Fruit fly (Drosophila melanogaster) whole organism, embryonic: ENCODE data around the gene CG17929.
A peak's percentile ranks its signal among the peaks of the same experiment; 100 is the strongest.

Experiments
- Blimp-1 ChIP-seq: fragments of 200-800 bp; sonication (Bioruptor generic); optimal IDR thresholded peaks from 3 replicates; lab custom pipeline; 2018; ENCODE audit warnings: missing biosample characterization, missing genetic modification characterization, mild to moderate bottlenecking, moderate library complexity, missing genetic modification reagents
- BtbVII ChIP-seq: fragments of 200-800 bp; sonication (Bioruptor generic); optimal IDR thresholded peaks from 3 replicates; lab custom pipeline; 2017; ENCODE audit warnings: missing biosample characterization, mild to moderate bottlenecking, missing genetic modification characterization
- CG10565 ChIP-seq: fragments of 200-800 bp; sonication (Bioruptor generic); optimal IDR thresholded peaks from 3 replicates; lab custom pipeline; 2016; ENCODE audit warnings: missing biosample characterization, mild to moderate bottlenecking, missing genetic modification characterization
- CG11247 ChIP-seq: fragments of 200-800 bp; sonication (Bioruptor generic); IDR thresholded peaks from 2 replicates; pipeline ENCODE4 v1.3.6; 2022; ENCODE audit warnings: missing biosample characterization, missing genetic modification characterization
- CG11723 ChIP-seq: fragments of 200-800 bp; sonication (Bioruptor generic); optimal IDR thresholded peaks from 2 replicates; lab custom pipeline; 2017; ENCODE audit warnings: missing biosample characterization, mild to moderate bottlenecking, missing genetic modification characterization
- CG12155 ChIP-seq: fragments of 200-800 bp; sonication (Bioruptor generic); optimal IDR thresholded peaks from 3 replicates; lab custom pipeline; 2016; ENCODE audit warnings: missing biosample characterization, missing genetic modification characterization
- CG12391 ChIP-seq: fragments of 200-800 bp; sonication (Bioruptor generic); optimal IDR thresholded peaks from 3 replicates; lab custom pipeline; 2018; ENCODE audit warnings: missing biosample characterization, mild to moderate bottlenecking, missing genetic modification characterization, moderate library complexity
- CG13287 ChIP-seq: fragments of 200-800 bp; sonication (Bioruptor generic); IDR thresholded peaks from 2 replicates; pipeline ENCODE4 v1.3.6; 2022; ENCODE audit warnings: missing biosample characterization, missing genetic modification characterization; ENCODE audit not compliant: partially characterized antibody
- CG13296 ChIP-seq: fragments of 200-800 bp; sonication (Bioruptor generic); optimal IDR thresholded peaks from 3 replicates; lab custom pipeline; 2018; ENCODE audit warnings: missing biosample characterization, mild to moderate bottlenecking, missing genetic modification characterization
- CG15514 ChIP-seq: fragments of 200-800 bp; sonication (Bioruptor generic); optimal IDR thresholded peaks from 3 replicates; lab custom pipeline; 2017; ENCODE audit warnings: missing biosample characterization, missing genetic modification characterization, mild to moderate bottlenecking, moderate library complexity, missing genetic modification reagents
- CG16779 ChIP-seq: fragments of 200-800 bp; sonication (Bioruptor generic); IDR thresholded peaks from 2 replicates; pipeline ENCODE4 v1.3.6; 2022; ENCODE audit warnings: missing biosample characterization, missing genetic modification characterization
- CG17359 ChIP-seq: fragments of 200-800 bp; sonication (Bioruptor generic); optimal IDR thresholded peaks from 3 replicates; lab custom pipeline; 2018; ENCODE audit warnings: missing biosample characterization, mild to moderate bottlenecking, missing genetic modification characterization, moderate library complexity
- CG2129 ChIP-seq: fragments of 200-800 bp; sonication (Bioruptor generic); IDR thresholded peaks from 2 replicates; pipeline ENCODE4 v1.3.6; 2022; ENCODE audit warnings: missing biosample characterization, missing genetic modification characterization; ENCODE audit not compliant: partially characterized antibody
- CG3726 ChIP-seq: fragments of 200-800 bp; sonication (Bioruptor generic); IDR thresholded peaks from 3 replicates; pipeline ENCODE4, ENCODE4 v1.3.6; 2022; ENCODE audit warnings: missing biosample characterization, missing genetic modification characterization
- CG4360 ChIP-seq: fragments of 200-800 bp; sonication (Bioruptor generic); IDR thresholded peaks from 2 replicates; pipeline ENCODE4 v1.3.6; 2022; ENCODE audit warnings: missing biosample characterization, missing genetic modification characterization
- CG4854 ChIP-seq: fragments of 200-800 bp; sonication (Bioruptor generic); optimal IDR thresholded peaks from 2 replicates; lab custom pipeline; 2016; ENCODE audit warnings: missing biosample characterization, missing genetic modification characterization, inconsistent platforms
- CG6272 ChIP-seq: fragments of 200-800 bp; sonication (Bioruptor generic); IDR thresholded peaks from 2 replicates; pipeline ENCODE4 v1.3.6; 2022; ENCODE audit warnings: missing biosample characterization, missing genetic modification characterization
- CG7271 ChIP-seq: fragments of 200-800 bp; sonication (Bioruptor generic); optimal IDR thresholded peaks from 2 replicates; lab custom pipeline; 2018; ENCODE audit warnings: missing biosample characterization, mild to moderate bottlenecking, missing genetic modification characterization, moderate library complexity
- CG9932 ChIP-seq: fragments of 200-800 bp; sonication (Bioruptor generic); IDR thresholded peaks from 2 replicates; pipeline ENCODE4 v1.3.6; 2022; ENCODE audit warnings: missing biosample characterization, missing genetic modification characterization
- CHES-1-like ChIP-seq: fragments of 200-800 bp; sonication (Bioruptor generic); optimal IDR thresholded peaks from 2 replicates; lab custom pipeline; 2016; ENCODE audit warnings: missing biosample characterization, missing genetic modification characterization
- E2f2 ChIP-seq: fragments of 200-800 bp; sonication (Bioruptor generic); IDR thresholded peaks from 2 replicates; pipeline ENCODE4 v1.3.6; 2022; ENCODE audit warnings: missing biosample characterization, missing genetic modification characterization
- Kr ChIP-seq: fragments of 200-800 bp; sonication (Bioruptor generic); optimal IDR thresholded peaks from 2 replicates; lab custom pipeline; 2017; ENCODE audit warnings: missing biosample characterization, mild to moderate bottlenecking, missing genetic modification characterization
- Mrtf ChIP-seq: fragments of 200-800 bp; sonication (Bioruptor generic); IDR thresholded peaks from 3 replicates; pipeline ENCODE4 v1.3.6; 2022; ENCODE audit warnings: missing biosample characterization, missing genetic modification characterization
- Myb ChIP-seq: fragments of 200-800 bp; sonication (Bioruptor generic); optimal IDR thresholded peaks from 2 replicates; lab custom pipeline; 2016; ENCODE audit warnings: missing biosample characterization, missing genetic modification characterization
- Rfx ChIP-seq: fragments of 200-800 bp; sonication (Bioruptor generic); IDR thresholded peaks from 2 replicates; pipeline ENCODE4 v1.3.6; 2022; ENCODE audit warnings: missing biosample characterization, missing genetic modification characterization
- Sox100B ChIP-seq: fragments of 200-800 bp; sonication (Bioruptor generic); optimal IDR thresholded peaks from 3 replicates; lab custom pipeline; 2018; ENCODE audit warnings: missing biosample characterization, mild to moderate bottlenecking, missing genetic modification characterization
- Sry-δ ChIP-seq: fragments of 200-800 bp; sonication (Bioruptor generic); optimal IDR thresholded peaks from 2 replicates; lab custom pipeline; 2016; ENCODE audit warnings: missing biosample characterization, missing genetic modification characterization
- abd-A ChIP-seq: fragments of 200-800 bp; sonication (Bioruptor generic); optimal IDR thresholded peaks from 3 replicates; lab custom pipeline; 2019; ENCODE audit warnings: missing biosample characterization, mild to moderate bottlenecking, missing genetic modification characterization, moderate library complexity
- aop ChIP-seq: fragments of 200-800 bp; sonication (Bioruptor generic); IDR thresholded peaks from 2 replicates; pipeline ENCODE4 v1.3.6; 2022; ENCODE audit warnings: missing biosample characterization, missing genetic modification characterization
- chif ChIP-seq, 2 experiments: fragments of 200-800 bp; sonication (Bioruptor generic); optimal IDR thresholded peaks; 3 replicates each; lab custom pipeline; 2016; ENCODE audit warnings: missing biosample characterization in 2 of 2, missing genetic modification characterization in 2 of 2
- cwo ChIP-seq: fragments of 200-800 bp; sonication (Bioruptor generic); optimal IDR thresholded peaks from 3 replicates; lab custom pipeline; 2017; ENCODE audit warnings: missing biosample characterization, missing genetic modification characterization, mild to moderate bottlenecking, moderate library complexity, missing genetic modification reagents
- dan ChIP-seq: fragments of 200-800 bp; sonication (Bioruptor generic); IDR thresholded peaks from 2 replicates; pipeline ENCODE4 v1.3.6; 2022; ENCODE audit warnings: missing biosample characterization, missing genetic modification characterization
- danr ChIP-seq: fragments of 200-800 bp; sonication (Bioruptor generic); IDR thresholded peaks from 2 replicates; pipeline ENCODE4 v1.3.6; 2022; ENCODE audit warnings: missing biosample characterization, missing genetic modification characterization
- dysf ChIP-seq: fragments of 200-800 bp; sonication (Bioruptor generic); IDR thresholded peaks from 3 replicates; pipeline ENCODE4 v1.3.6; 2022; ENCODE audit warnings: missing biosample characterization, missing genetic modification characterization
- eyg ChIP-seq: fragments of 200-800 bp; sonication (Bioruptor generic); optimal IDR thresholded peaks from 3 replicates; lab custom pipeline; 2016; ENCODE audit warnings: missing biosample characterization, missing genetic modification characterization
- ftz-f1 ChIP-seq: fragments of 200-800 bp; sonication (Bioruptor generic); optimal IDR thresholded peaks from 2 replicates; lab custom pipeline; 2016; ENCODE audit warnings: missing biosample characterization, missing genetic modification characterization
- gem ChIP-seq: fragments of 200-800 bp; sonication (Bioruptor generic); optimal IDR thresholded peaks from 2 replicates; lab custom pipeline; 2019; ENCODE audit warnings: missing biosample characterization, mild to moderate bottlenecking, missing genetic modification characterization, moderate library complexity
- grau ChIP-seq: fragments of 200-800 bp; optimal IDR thresholded peaks from 3 replicates; lab custom pipeline; 2019; ENCODE audit warnings: missing biosample characterization, mild to moderate bottlenecking, missing genetic modification characterization, moderate library complexity
- ham ChIP-seq: fragments of 200-800 bp; sonication (Bioruptor generic); IDR thresholded peaks from 2 replicates; pipeline ENCODE4 v1.3.6; 2022; ENCODE audit warnings: missing biosample characterization, missing genetic modification characterization
- her ChIP-seq: fragments of 200-800 bp; sonication (Bioruptor generic); optimal IDR thresholded peaks from 2 replicates; lab custom pipeline; 2016; ENCODE audit warnings: missing biosample characterization, missing genetic modification characterization
- lbe ChIP-seq: fragments of 200-800 bp; sonication (Bioruptor generic); optimal IDR thresholded peaks from 2 replicates; lab custom pipeline; 2016; ENCODE audit warnings: missing biosample characterization, mild to moderate bottlenecking, missing genetic modification characterization
- maf-S ChIP-seq: fragments of 200-800 bp; sonication (Bioruptor generic); optimal IDR thresholded peaks from 2 replicates; lab custom pipeline; 2016; ENCODE audit warnings: missing biosample characterization, missing genetic modification characterization
- nmo ChIP-seq: fragments of 200-800 bp; sonication (Bioruptor generic); optimal IDR thresholded peaks from 2 replicates; lab custom pipeline; 2018; ENCODE audit warnings: missing biosample characterization, mild to moderate bottlenecking, missing genetic modification characterization, moderate library complexity
- pnt ChIP-seq: fragments of 200-800 bp; sonication (Bioruptor generic); optimal IDR thresholded peaks from 3 replicates; lab custom pipeline; 2016; ENCODE audit warnings: missing biosample characterization, missing genetic modification characterization
- pros ChIP-seq: fragments of 200-800 bp; sonication (Bioruptor generic); optimal IDR thresholded peaks from 3 replicates; lab custom pipeline; 2019; ENCODE audit warnings: missing biosample characterization, mild to moderate bottlenecking, missing genetic modification characterization, moderate library complexity
- toy ChIP-seq: fragments of 200-800 bp; sonication (Bioruptor generic); IDR thresholded peaks from 2 replicates; pipeline ENCODE4 v1.3.6; 2022; ENCODE audit warnings: missing biosample characterization, missing genetic modification characterization
- tup ChIP-seq: fragments of 200-800 bp; sonication (Bioruptor generic); optimal IDR thresholded peaks from 2 replicates; lab custom pipeline; 2016; ENCODE audit warnings: missing biosample characterization, mild to moderate bottlenecking, missing genetic modification characterization, moderate library complexity
- vnd ChIP-seq: fragments of 200-800 bp; sonication (Bioruptor generic); IDR thresholded peaks from 3 replicates; pipeline ENCODE4 v1.3.6; 2022; ENCODE audit warnings: missing biosample characterization, missing genetic modification characterization; ENCODE audit not compliant: partially characterized antibody
- zf30C ChIP-seq: fragments of 200-800 bp; sonication (Bioruptor generic); optimal IDR thresholded peaks from 3 replicates; lab custom pipeline; 2018; ENCODE audit warnings: missing biosample characterization, mild to moderate bottlenecking, missing genetic modification characterization

CG17929 gene

DNA sequence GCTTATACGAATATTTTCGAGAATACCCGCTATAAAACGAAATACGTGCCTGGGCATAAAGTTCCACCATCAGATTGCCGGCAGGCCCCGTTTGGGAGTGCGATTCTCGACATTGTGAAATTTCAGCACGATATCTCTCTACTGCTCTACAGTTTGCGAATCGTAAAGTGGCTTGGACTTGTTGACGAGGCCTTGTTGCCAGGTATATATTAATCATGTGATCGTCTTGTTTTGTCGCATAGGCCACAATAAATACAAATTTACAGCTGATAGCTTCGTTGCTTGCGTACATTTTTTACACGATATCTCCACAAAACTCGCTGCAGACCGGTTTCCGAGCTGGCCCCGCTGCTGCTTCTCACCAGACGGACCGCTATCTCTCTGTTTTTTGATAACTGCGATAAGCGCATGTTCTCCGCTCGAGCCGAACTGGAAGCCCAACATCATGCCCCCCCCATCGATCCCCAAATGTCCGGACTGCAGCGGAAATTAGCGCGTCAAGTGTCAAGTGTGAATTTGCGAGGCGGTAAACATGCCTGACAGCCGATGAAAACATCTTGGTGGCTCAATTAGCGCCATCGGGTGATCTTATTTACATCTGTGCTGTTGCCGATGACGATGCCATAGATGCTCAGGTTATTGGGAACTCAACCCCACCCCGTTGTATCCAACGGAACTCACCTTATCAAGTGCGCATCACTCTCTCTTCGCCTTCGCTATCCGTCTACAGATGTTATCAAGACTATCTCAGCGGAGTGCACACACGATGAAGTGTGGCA is 15.8 kb upstream of the CG17929 start (continued):
- TF ChIP-seq Rfx (GFP tag; lab: Robert Waterston, UW) (peak; percentile 65), CG2129 (GFP tag; lab: Robert Waterston, UW) (no peak), CG11247 (GFP tag; lab: Robert Waterston, UW) (no peak), aop (GFP tag; lab: Robert Waterston, UW) (no peak), E2f2 (peak; percentile 24; the same call in 1 of the 2 replicates), CG7271 (no peak), chif (GFP tag; optimal IDR thresholded peaks at IDR 0.05; lab: Kevin White, UChicago) (peak in 1 of 2 experiments; percentile 11), gem (tag; lab: Kevin White, UChicago) (peak; percentile 30), Sry-δ (GFP tag; lab: Kevin White, UChicago) (peak; percentile 12), CG13287 (GFP tag; lab: Robert Waterston, UW) (peak; percentile 10; the same call in 1 of the 2 replicates), ftz-f1 (GFP tag; lab: Kevin White, UChicago) (no peak), danr (no peak), dan (GFP tag; lab: Robert Waterston, UW) (no peak), CG15514 (GFP tag; lab: Kevin White, UChicago) (peak; percentile 27), cwo (GFP tag; lab: Kevin White, UChicago) (no peak), CG9932 (GFP tag; lab: Robert Waterston, UW) (no peak; the same call in 1 of the 2 replicates), pnt (GFP tag; lab: Kevin White, UChicago) (peak; percentile 18), pros (GFP tag; lab: Kevin White, UChicago) (peak; percentile 20), BtbVII (no peak), CG4360 (GFP tag; lab: Robert Waterston, UW) (no peak), CG10565 (no peak), CG4854 (GFP tag; lab: Kevin White, UChicago) (peak; percentile 18), CG12155 (GFP tag; lab: Kevin White, UChicago) (no peak), Blimp-1 (peak; percentile 21), nmo (GFP tag; lab: Kevin White, UChicago) (no peak), Mrtf (GFP tag; lab: Robert Waterston, UW) (peak; percentile 27; the same call in 1 of the 3 replicates), Myb (peak; percentile 2), CG12391 (tag; lab: Kevin White, UChicago) (peak; percentile 46), CG6272 (GFP tag; lab: Robert Waterston, UW) (no peak), toy (GFP tag; lab: Robert Waterston, UW) (no peak), tup (GFP tag; lab: Kevin White, UChicago) (no peak), vnd (GFP tag; lab: Robert Waterston, UW) (no peak), maf-S (GFP tag; lab: Kevin White, UChicago) (peak; percentile 37), ham (GFP tag; lab: Robert Waterston, UW) (no peak), abd-A (tag; lab: Kevin White, UChicago) (no peak), grau (tag; lab: Kevin White, UChicago) (peak; percentile 29), CG17359 (tag; lab: Kevin White, UChicago) (peak; percentile 31), zf30C (GFP tag; lab: Kevin White, UChicago) (no peak), CHES-1-like (peak; percentile 27), dysf (GFP tag; lab: Robert Waterston, UW) (peak; percentile 42; the same call in 1 of the 3 replicates), eyg (GFP tag; lab: Kevin White, UChicago) (peak; percentile 26), CG13296 (GFP tag; lab: Kevin White, UChicago) (peak; percentile 10), CG16779 (no peak), lbe (no peak), her (GFP tag; lab: Kevin White, UChicago) (no peak), Kr (GFP tag; lab: Kevin White, UChicago) (no peak), Sox100B (peak; percentile 21), CG11723 (GFP tag; lab: Kevin White, UChicago) (no peak), CG3726 (no peak)
